Fruit fly (Drosophila melanogaster): ENCODE data around the gene eIF2A.

dm6 chr3L:21827130-21827529 is 2.6 kb downstream of the eIF2A start:
- TF ChIP-seq Snoo (tag; optimal IDR thresholded peaks at IDR 0.05) (no peak), CG8301 (tag; optimal IDR thresholded peaks at IDR 0.05) (no peak), fd96Ca (GFP tag; IDR thresholded peaks at IDR 0.05) (no peak), gl (tag; optimal IDR thresholded peaks at IDR 0.05) (no peak), CG14655 (GFP tag; optimal IDR thresholded peaks at IDR 0.05) (no peak)

All from whole organism, pupa.